Worm (Caenorhabditis elegans) whole organism, L1 larva: Measurements from ENCODE around the gene C54C6.4.

Source experiments
- C04F5.9 ChIP-seq: sonication (generic microtip); optimal IDR thresholded peaks from 2 replicates; lab custom pipeline; 2016; ENCODE audit warnings: missing genetic modification characterization, missing compliant biosample characterization
- C16A3.4 ChIP-seq: fragments of 150-350 bp; optimal IDR thresholded peaks from 2 replicates; lab custom pipeline; 2014; ENCODE audit warnings: missing biosample characterization, missing genetic modification characterization
- F16B12.6 ChIP-seq: fragments of 150-350 bp; optimal IDR thresholded peaks from 2 replicates; lab custom pipeline; 2014; ENCODE audit warnings: missing biosample characterization, missing genetic modification characterization
- Y116A8C.19 ChIP-seq: sonication (generic microtip); optimal IDR thresholded peaks from 2 replicates; lab custom pipeline; 2016; ENCODE audit warnings: missing compliant biosample characterization, missing genetic modification characterization, borderline replicate concordance
- aly-2 ChIP-seq: fragments of 150-350 bp; optimal IDR thresholded peaks from 2 replicates; lab custom pipeline; 2014; ENCODE audit warnings: missing biosample characterization, missing genetic modification characterization
- ama-1 ChIP-seq: fragments of 150-350 bp; optimal IDR thresholded peaks from 2 replicates; lab custom pipeline; 2014
- ceh-63 ChIP-seq: fragments of 200-800 bp; sonication (Bioruptor generic); optimal IDR thresholded peaks from 2 replicates; lab custom pipeline; 2018; ENCODE audit warnings: mild to moderate bottlenecking, missing genetic modification characterization, missing compliant biosample characterization
- ceh-8 ChIP-seq: fragments of 200-800 bp; sonication (Bioruptor generic); optimal IDR thresholded peaks from 2 replicates; lab custom pipeline; 2018; ENCODE audit warnings: mild to moderate bottlenecking, missing genetic modification characterization, moderate library complexity, missing compliant biosample characterization
- ceh-82 ChIP-seq, 3 experiments: fragments of 150-350 bp in 1 of 3; sonication (generic microtip) in 2 of 3; optimal IDR thresholded peaks; 2 replicates each; lab custom pipeline; 2014 to 2017; ENCODE audit warnings: missing biosample characterization in 3 of 3, missing genetic modification characterization in 3 of 3
- ceh-90 ChIP-seq: sonication (generic microtip); optimal IDR thresholded peaks from 2 replicates; lab custom pipeline; 2016; ENCODE audit warnings: missing genetic modification characterization, missing compliant biosample characterization
- ces-1 ChIP-seq: fragments of 150-350 bp; optimal IDR thresholded peaks from 2 replicates; lab custom pipeline; 2014; ENCODE audit warnings: missing biosample characterization, missing genetic modification reagents, missing genetic modification characterization
- dpl-1 ChIP-seq, 3 experiments: fragments of 150-350 bp in 2 of 3; sonication (generic microtip) in 1 of 3; optimal IDR thresholded peaks; 2 replicates each; lab custom pipeline; 2014 to 2017; ENCODE audit warnings: missing biosample characterization in 3 of 3, missing genetic modification characterization in 3 of 3, missing genetic modification reagents in 3 of 3
- efl-1 ChIP-seq, 4 experiments: fragments of 150-350 bp; optimal IDR thresholded peaks in 3 of 4; peaks in 1 of 4; 1 replicate in 1 of 4; 2 replicates in 3 of 4; lab custom pipeline; 2014; ENCODE audit warnings: missing biosample characterization in 2 of 4, missing genetic modification characterization in 2 of 4, missing genetic modification reagents in 2 of 4
- efl-3 ChIP-seq: fragments of 200-800 bp; sonication (Bioruptor generic); optimal IDR thresholded peaks from 2 replicates; lab custom pipeline; 2018; ENCODE audit warnings: mild to moderate bottlenecking, missing genetic modification characterization, missing compliant biosample characterization
- egl-13 ChIP-seq: sonication (generic microtip); optimal IDR thresholded peaks from 2 replicates; lab custom pipeline; 2016; ENCODE audit warnings: missing genotype, missing genetic modification reagents, missing genetic modification characterization, missing compliant biosample characterization
- ets-5 ChIP-seq: fragments of 200-800 bp; sonication (Bioruptor generic); IDR thresholded peaks from 2 replicates; pipeline ENCODE4 v1.3.6; 2022; ENCODE audit warnings: missing genetic modification characterization, missing compliant biosample characterization
- fkh-4 ChIP-seq: sonication (generic microtip); optimal IDR thresholded peaks from 2 replicates; lab custom pipeline; 2016; ENCODE audit warnings: missing compliant biosample characterization, missing genetic modification characterization, borderline replicate concordance
- fkh-8 ChIP-seq: sonication (generic microtip); optimal IDR thresholded peaks from 2 replicates; lab custom pipeline; 2016; ENCODE audit warnings: mild to moderate bottlenecking, missing genetic modification characterization, missing compliant biosample characterization
- grh-1 ChIP-seq: fragments of 200-800 bp; sonication (Bioruptor generic); IDR thresholded peaks from 2 replicates; pipeline ENCODE4 v1.3.6; 2022; ENCODE audit warnings: missing genetic modification reagents, missing genetic modification characterization, missing compliant biosample characterization
- hlh-17 ChIP-seq: fragments of 200-800 bp; sonication (Bioruptor generic); optimal IDR thresholded peaks from 2 replicates; lab custom pipeline; 2018; ENCODE audit warnings: missing genetic modification characterization, mild to moderate bottlenecking, missing compliant biosample characterization, moderate library complexity, borderline replicate concordance
- hlh-4 ChIP-seq: sonication (generic microtip); optimal IDR thresholded peaks from 2 replicates; lab custom pipeline; 2016; ENCODE audit warnings: mild to moderate bottlenecking, missing genetic modification characterization, missing compliant biosample characterization
- hpl-2 ChIP-seq: fragments of 150-350 bp; optimal IDR thresholded peaks from 2 replicates; lab custom pipeline; 2014; ENCODE audit warnings: missing biosample characterization, missing genetic modification reagents, missing genetic modification characterization
- isw-1 ChIP-seq: fragments of 200-800 bp; sonication (Bioruptor generic); IDR thresholded peaks from 2 replicates; pipeline ENCODE4 v1.3.6; 2022; ENCODE audit warnings: missing genetic modification characterization, missing compliant biosample characterization
- jun-1 ChIP-seq: fragments of 150-350 bp; optimal IDR thresholded peaks from 2 replicates; lab custom pipeline; 2014; ENCODE audit warnings: missing biosample characterization, missing genetic modification reagents, missing genetic modification characterization
- lin-13 ChIP-seq: fragments of 150-350 bp; optimal IDR thresholded peaks from 2 replicates; lab custom pipeline; 2014; ENCODE audit warnings: missing biosample characterization, missing genetic modification reagents, missing genetic modification characterization
- lin-14 ChIP-seq: fragments of 200-800 bp; sonication (Bioruptor generic); optimal IDR thresholded peaks from 2 replicates; lab custom pipeline; 2018; ENCODE audit warnings: mild to moderate bottlenecking, missing genetic modification characterization, moderate library complexity, missing compliant biosample characterization
- lin-35 ChIP-seq, 2 experiments: fragments of 150-350 bp; optimal IDR thresholded peaks; 2 replicates each; lab custom pipeline; 2014; ENCODE audit warnings: missing biosample characterization in 2 of 2, missing genetic modification characterization in 2 of 2, missing genetic modification reagents in 2 of 2
- lir-3 ChIP-seq: sonication (generic microtip); optimal IDR thresholded peaks from 2 replicates; lab custom pipeline; 2016; ENCODE audit warnings: mild to moderate bottlenecking, missing genetic modification characterization, moderate library complexity, missing compliant biosample characterization; ENCODE audit not compliant: poor library complexity
- mab-9 ChIP-seq: fragments of 200-800 bp; sonication (Bioruptor generic); IDR thresholded peaks from 2 replicates; pipeline ENCODE4 v1.3.6; 2022; ENCODE audit warnings: missing genetic modification reagents, missing genetic modification characterization, missing compliant biosample characterization
- mdl-1 ChIP-seq, 2 experiments: fragments of 150-350 bp; optimal IDR thresholded peaks; 2 replicates each; lab custom pipeline; 2014 to 2017; ENCODE audit warnings: missing biosample characterization in 2 of 2, missing genetic modification characterization in 2 of 2, inconsistent platforms in 1 of 2
- nhr-19 ChIP-seq: fragments of 200-800 bp; sonication (Bioruptor generic); conservative IDR thresholded peaks from 2 replicates; pipeline ENCODE4 v1.3.6; 2022; ENCODE audit warnings: missing genetic modification characterization, missing compliant biosample characterization
- nhr-237 ChIP-seq: fragments of 150-350 bp; optimal IDR thresholded peaks from 2 replicates; lab custom pipeline; 2014; ENCODE audit warnings: missing biosample characterization, missing genetic modification characterization
- nhr-28 ChIP-seq: fragments of 150-350 bp; optimal IDR thresholded peaks from 2 replicates; lab custom pipeline; 2014; ENCODE audit warnings: missing biosample characterization, missing genetic modification characterization
- nhr-76 ChIP-seq: sonication (generic microtip); optimal IDR thresholded peaks from 2 replicates; lab custom pipeline; 2017; ENCODE audit warnings: missing biosample characterization, missing genetic modification characterization
- nhr-77 ChIP-seq: fragments of 150-350 bp; optimal IDR thresholded peaks from 2 replicates; lab custom pipeline; 2014; ENCODE audit warnings: missing biosample characterization, missing genetic modification characterization
- nhr-84 ChIP-seq: sonication (generic microtip); optimal IDR thresholded peaks from 2 replicates; lab custom pipeline; 2017; ENCODE audit warnings: missing biosample characterization, missing genetic modification characterization
- nhr-90 ChIP-seq: sonication (generic microtip); optimal IDR thresholded peaks from 2 replicates; lab custom pipeline; 2016; ENCODE audit warnings: mild to moderate bottlenecking, missing genetic modification characterization, missing compliant biosample characterization; ENCODE audit not compliant: poor library complexity
- pag-3 ChIP-seq: sonication (generic microtip); optimal IDR thresholded peaks from 2 replicates; lab custom pipeline; 2017; ENCODE audit warnings: missing genetic modification characterization, mild to moderate bottlenecking, missing compliant biosample characterization, antibody characterized with exemption, borderline replicate concordance; ENCODE audit not compliant: insufficient read depth
- rnt-1 ChIP-seq: sonication (generic microtip); optimal IDR thresholded peaks from 2 replicates; lab custom pipeline; 2016; ENCODE audit warnings: mild to moderate bottlenecking, missing genetic modification characterization, moderate library complexity, missing compliant biosample characterization
- skn-1 ChIP-seq: fragments of 150-350 bp; optimal IDR thresholded peaks from 2 replicates; lab custom pipeline; 2014; ENCODE audit warnings: missing biosample characterization, missing genetic modification characterization
- sox-4 ChIP-seq: sonication (generic microtip); optimal IDR thresholded peaks from 2 replicates; lab custom pipeline; 2016; ENCODE audit warnings: missing genetic modification characterization, missing compliant biosample characterization
- swsn-7 ChIP-seq: sonication (generic microtip); optimal IDR thresholded peaks from 2 replicates; lab custom pipeline; 2016; ENCODE audit warnings: missing genetic modification characterization, missing compliant biosample characterization
- tbx-2 ChIP-seq: sonication (generic microtip); optimal IDR thresholded peaks from 2 replicates; lab custom pipeline; 2016; ENCODE audit warnings: missing genetic modification characterization, missing compliant biosample characterization
- unc-130 ChIP-seq: fragments of 150-350 bp; optimal IDR thresholded peaks from 2 replicates; lab custom pipeline; 2017; ENCODE audit warnings: missing biosample characterization, missing genetic modification characterization, inconsistent platforms
- unc-30 ChIP-seq: sonication (generic microtip); optimal IDR thresholded peaks from 2 replicates; lab custom pipeline; 2017; ENCODE audit warnings: missing biosample characterization, missing genetic modification characterization
- unc-86 ChIP-seq: sonication (generic microtip); optimal IDR thresholded peaks from 2 replicates; lab custom pipeline; 2016; ENCODE audit warnings: missing genetic modification characterization, missing compliant biosample characterization
- unc-98 ChIP-seq: fragments of 200-800 bp; sonication (Bioruptor generic); IDR thresholded peaks from 2 replicates; pipeline ENCODE4 v1.3.6; 2022; ENCODE audit warnings: missing genetic modification characterization, missing compliant biosample characterization
- vab-15 ChIP-seq: sonication (generic microtip); optimal IDR thresholded peaks from 2 replicates; lab custom pipeline; 2017; ENCODE audit warnings: missing genotype, mild to moderate bottlenecking, missing genetic modification characterization, missing compliant biosample characterization
- xbp-1 ChIP-seq: sonication (generic microtip); optimal IDR thresholded peaks from 2 replicates; lab custom pipeline; 2016; ENCODE audit warnings: missing genetic modification characterization, missing compliant biosample characterization
- ztf-11 ChIP-seq, 2 experiments: sonication (generic microtip); optimal IDR thresholded peaks; 2 replicates each; lab custom pipeline; 2016 to 2017; ENCODE audit warnings: missing genetic modification characterization in 2 of 2, missing biosample characterization in 1 of 2, missing compliant biosample characterization in 1 of 2

C54C6.4 gene

DNA sequence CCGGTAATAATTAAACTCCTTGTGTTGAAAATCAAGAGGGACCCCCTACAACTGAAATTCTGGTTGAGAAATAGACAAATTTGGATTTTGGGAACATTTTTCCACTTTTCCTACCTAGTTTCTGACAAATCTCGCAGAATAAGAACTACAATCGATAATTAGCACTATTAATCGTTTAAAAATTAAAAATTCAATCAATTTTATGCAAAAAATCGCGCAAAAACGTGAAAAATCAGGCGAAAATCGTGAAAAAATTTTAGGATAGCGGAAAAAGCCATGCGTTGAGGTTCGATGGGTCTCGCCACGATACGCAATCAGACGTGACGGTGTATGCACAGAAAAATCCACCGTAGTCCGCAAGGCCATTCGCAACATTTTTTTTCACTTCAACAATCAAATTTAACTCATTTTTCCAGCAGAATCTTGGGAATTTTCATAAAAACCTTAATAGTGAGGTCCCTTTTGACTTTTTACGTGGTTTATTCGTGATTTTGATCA is 48.3 kb upstream of the C54C6.4 start, which contains the start of gene lias-1 (continued):
- peak; percentile 76 to 87 (median 84) for TF ChIP-seq dpl-1 (GFP tag; optimal IDR thresholded peaks at IDR 0.05; lab: Kevin White, UChicago)
- TF ChIP-seq fkh-8: peak; percentile 83
- TF ChIP-seq lin-13 (GFP tag; lab: Kevin White, UChicago): peak; percentile 81
- no peak for TF ChIP-seq nhr-76 (tag; lab: Kevin White, UChicago)
- TF ChIP-seq fkh-4 (tag; lab: Kevin White, UChicago): no peak
- peak; percentile 19 for TF ChIP-seq ceh-8 (GFP tag; lab: Kevin White, UChicago)
- TF ChIP-seq hlh-4 (tag; lab: Kevin White, UChicago): no peak
- TF ChIP-seq unc-30: no peak
- TF ChIP-seq mdl-1 (tag; optimal IDR thresholded peaks at IDR 0.05; lab: Kevin White, UChicago): peak in 1 of 2 experiments; percentile 81
- TF ChIP-seq skn-1: peak; percentile 69
- TF ChIP-seq mab-9: no peak
- TF ChIP-seq unc-130 (tag; lab: Kevin White, UChicago): peak; percentile 85
- peak; percentile 91 for TF ChIP-seq C16A3.4 (tag; lab: Kevin White, UChicago)
- peak; percentile 43 for TF ChIP-seq egl-13 (tag; lab: Kevin White, UChicago)
- TF ChIP-seq unc-98 (GFP tag; lab: Robert Waterston, UW): no peak
- no peak for TF ChIP-seq grh-1 (GFP tag; lab: Robert Waterston, UW)
- peak; percentile 50 for TF ChIP-seq ama-1 (lab: Kevin White, UChicago)
- TF ChIP-seq efl-3: no peak
- peak; percentile 15 for TF ChIP-seq nhr-237 (tag; lab: Kevin White, UChicago)
- TF ChIP-seq nhr-19 (GFP tag; lab: Robert Waterston, UW): peak; percentile 77
- TF ChIP-seq tbx-2: peak; percentile 68
- peak; percentile 61 for TF ChIP-seq nhr-90 (tag; lab: Kevin White, UChicago)
- peak; percentile 78 for TF ChIP-seq lin-14 (GFP tag; lab: Kevin White, UChicago)
- TF ChIP-seq nhr-84 (tag; lab: Kevin White, UChicago): no peak
- no peak for TF ChIP-seq ceh-63
- peak; percentile 58 for TF ChIP-seq C04F5.9 (tag; lab: Kevin White, UChicago)
- peak; percentile 86 to 90 for TF ChIP-seq efl-1 (optimal IDR thresholded peaks at IDR 0.05; lab: Kevin White, UChicago)
- peak; percentile 82 to 98 for TF ChIP-seq efl-1 (GFP tag; optimal IDR thresholded peaks at IDR 0.05 in 1 of 2; lab: Kevin White, UChicago)
- TF ChIP-seq ces-1: no peak
- peak; percentile 87 for TF ChIP-seq rnt-1 (tag; lab: Kevin White, UChicago)
- no peak for TF ChIP-seq ztf-11 (tag; optimal IDR thresholded peaks at IDR 0.05; lab: Kevin White, UChicago)
- peak; percentile 69 for TF ChIP-seq hpl-2 (GFP tag; lab: Kevin White, UChicago)
- no peak for TF ChIP-seq Y116A8C.19 (tag; lab: Kevin White, UChicago)
- TF ChIP-seq isw-1 (GFP tag; lab: Robert Waterston, UW): peak; percentile 82
- peak; percentile 44 for TF ChIP-seq vab-15 (tag; lab: Kevin White, UChicago)
- peak; percentile 66 for TF ChIP-seq aly-2 (tag; lab: Kevin White, UChicago)
- TF ChIP-seq nhr-28: no peak
- peak; percentile 71 for TF ChIP-seq nhr-77 (tag; lab: Kevin White, UChicago)
- no peak for TF ChIP-seq hlh-17 (GFP tag; lab: Kevin White, UChicago)

DNA sequence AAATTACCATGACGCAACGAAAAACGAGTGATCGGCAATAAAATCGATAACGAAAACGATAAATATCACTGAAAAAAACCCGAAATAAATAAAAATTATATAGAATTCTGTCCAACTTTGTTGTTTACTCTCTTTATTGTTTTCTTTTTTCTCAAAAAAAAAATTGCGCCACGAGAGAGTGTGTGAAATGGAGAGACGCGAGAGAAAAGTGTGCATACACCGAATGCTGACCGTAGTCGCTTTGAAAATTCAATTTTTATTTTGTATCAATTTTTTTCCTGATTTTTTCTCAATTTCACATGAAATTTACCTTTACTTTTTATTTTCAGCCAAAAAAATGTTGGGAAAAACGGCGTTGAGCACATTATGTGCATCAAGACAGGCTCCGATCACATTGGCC is 43.5 kb upstream of the C54C6.4 start, which contains the start of the genes M01F1.4 and mrpl-35:
M01F1.4 (minus strand) TSS at position 126 of the 400 bp plus-strand sequence.
mrpl-35 (plus strand) TSS at position 330 of the 400 bp plus-strand sequence.
- no peak for TF ChIP-seq lir-3 (tag; lab: Kevin White, UChicago)
- no peak for TF ChIP-seq aly-2 (tag; lab: Kevin White, UChicago)
- no peak for TF ChIP-seq unc-86 (tag; lab: Kevin White, UChicago)
- peak in 1 of 3 experiments; percentile 59 for TF ChIP-seq ceh-82 (tag; optimal IDR thresholded peaks at IDR 0.05; lab: Kevin White, UChicago)
- TF ChIP-seq pag-3 (tag; lab: Kevin White, UChicago): no peak
- peak; percentile 34 to 78 (median 61) for TF ChIP-seq dpl-1 (GFP tag; optimal IDR thresholded peaks at IDR 0.05; lab: Kevin White, UChicago)
- TF ChIP-seq xbp-1 (tag; lab: Kevin White, UChicago): peak; percentile 41
- peak; percentile 54 to 57 for TF ChIP-seq efl-1 (optimal IDR thresholded peaks at IDR 0.05; lab: Kevin White, UChicago)
- peak; percentile 76 to 94 for TF ChIP-seq efl-1 (GFP tag; optimal IDR thresholded peaks at IDR 0.05 in 1 of 2; lab: Kevin White, UChicago)
- no peak for TF ChIP-seq hlh-17 (GFP tag; lab: Kevin White, UChicago)
- no peak for TF ChIP-seq ceh-90 (tag; lab: Kevin White, UChicago)
- no peak for TF ChIP-seq nhr-28
- no peak for TF ChIP-seq ets-5 (GFP tag; lab: Robert Waterston, UW)
- no peak for TF ChIP-seq sox-4
- no peak for TF ChIP-seq nhr-237 (tag; lab: Kevin White, UChicago)
- peak; percentile 4 for TF ChIP-seq nhr-90 (tag; lab: Kevin White, UChicago)
- TF ChIP-seq lin-35 (GFP tag; optimal IDR thresholded peaks at IDR 0.05; lab: Kevin White, UChicago): peak; percentile 61 to 70
- peak; percentile 28 for TF ChIP-seq swsn-7 (tag; lab: Kevin White, UChicago)
- peak; percentile 90 for TF ChIP-seq F16B12.6 (tag; lab: Kevin White, UChicago)
- no peak for TF ChIP-seq jun-1 (tag; lab: Kevin White, UChicago)
- TF ChIP-seq lin-14 (GFP tag; lab: Kevin White, UChicago): peak; percentile 72
- TF ChIP-seq ztf-11 (tag; optimal IDR thresholded peaks at IDR 0.05; lab: Kevin White, UChicago): no peak
